Fruit fly (Drosophila melanogaster) whole organism, embryonic: ENCODE measurements around the gene CG12640.

Source experiments
- Aef1 ChIP-seq: fragments of 200-800 bp; sonication (Bioruptor generic); IDR thresholded peaks from 3 replicates; pipeline ENCODE4 v1.3.6; 2022; ENCODE audit warnings: missing biosample characterization, missing genetic modification characterization
- CG10366 ChIP-seq: fragments of 200-800 bp; sonication (Bioruptor generic); IDR thresholded peaks from 2 replicates; pipeline ENCODE4 v1.3.6; 2022; ENCODE audit warnings: missing biosample characterization, missing genetic modification characterization
- CG11085 ChIP-seq: fragments of 200-800 bp; sonication (Bioruptor generic); IDR thresholded peaks from 2 replicates; pipeline ENCODE4 v1.3.6; 2022; ENCODE audit warnings: missing biosample characterization, missing genetic modification characterization
- CG11456 ChIP-seq: fragments of 200-800 bp; sonication (Bioruptor generic); IDR thresholded peaks from 3 replicates; pipeline ENCODE4 v1.3.6; 2022; ENCODE audit warnings: missing biosample characterization, missing genetic modification characterization
- CG12219 ChIP-seq: fragments of 200-800 bp; sonication (Bioruptor generic); optimal IDR thresholded peaks from 3 replicates; lab custom pipeline; 2018; ENCODE audit warnings: missing biosample characterization, mild to moderate bottlenecking, missing genetic modification characterization
- CG12769 ChIP-seq: fragments of 200-800 bp; sonication (Bioruptor generic); optimal IDR thresholded peaks from 2 replicates; lab custom pipeline; 2019; ENCODE audit warnings: missing biosample characterization, mild to moderate bottlenecking, missing genetic modification characterization, moderate library complexity
- CG17568 ChIP-seq: fragments of 200-800 bp; sonication (Bioruptor generic); optimal IDR thresholded peaks from 2 replicates; lab custom pipeline; 2018; ENCODE audit warnings: missing biosample characterization, mild to moderate bottlenecking, missing genetic modification characterization, moderate library complexity
- CG17802 ChIP-seq: fragments of 200-800 bp; sonication (Bioruptor generic); optimal IDR thresholded peaks from 2 replicates; lab custom pipeline; 2018; ENCODE audit warnings: missing biosample characterization, mild to moderate bottlenecking, missing genetic modification characterization, moderate library complexity
- CG18262 ChIP-seq: fragments of 200-800 bp; optimal IDR thresholded peaks from 3 replicates; lab custom pipeline; 2019; ENCODE audit warnings: missing biosample characterization, mild to moderate bottlenecking, missing genetic modification characterization, moderate library complexity
- CG18599 ChIP-seq: fragments of 200-800 bp; sonication (Bioruptor generic); optimal IDR thresholded peaks from 3 replicates; lab custom pipeline; 2017; ENCODE audit warnings: missing biosample characterization, missing genetic modification characterization, mild to moderate bottlenecking, moderate library complexity, missing genetic modification reagents
- CG18764 ChIP-seq: fragments of 200-800 bp; sonication (Bioruptor generic); optimal IDR thresholded peaks from 3 replicates; lab custom pipeline; 2016; ENCODE audit warnings: missing biosample characterization, missing genetic modification characterization
- CG2202 ChIP-seq: fragments of 200-800 bp; sonication (Bioruptor generic); optimal IDR thresholded peaks from 2 replicates; lab custom pipeline; 2018; ENCODE audit warnings: missing biosample characterization, mild to moderate bottlenecking, missing genetic modification characterization
- CG31224 ChIP-seq: fragments of 200-800 bp; sonication (Bioruptor generic); IDR thresholded peaks from 2 replicates; pipeline ENCODE4 v1.3.6; 2022; ENCODE audit warnings: missing biosample characterization, missing genetic modification characterization
- CG31441 ChIP-seq: fragments of 200-800 bp; sonication (Bioruptor generic); IDR thresholded peaks from 2 replicates; pipeline ENCODE4 v1.3.6; 2022; ENCODE audit warnings: missing biosample characterization, missing genetic modification characterization
- CG34422 ChIP-seq: fragments of 200-800 bp; sonication (Bioruptor generic); IDR thresholded peaks from 3 replicates; pipeline ENCODE4 v1.3.6; 2022; ENCODE audit warnings: missing biosample characterization, missing genetic modification characterization
- CG9817 ChIP-seq: fragments of 200-800 bp; sonication (Bioruptor generic); optimal IDR thresholded peaks from 2 replicates; lab custom pipeline; 2018; ENCODE audit warnings: missing biosample characterization, mild to moderate bottlenecking, missing genetic modification characterization, moderate library complexity
- CG9932 ChIP-seq: fragments of 200-800 bp; sonication (Bioruptor generic); IDR thresholded peaks from 2 replicates; pipeline ENCODE4 v1.3.6; 2022; ENCODE audit warnings: missing biosample characterization, missing genetic modification characterization
- Deaf1 ChIP-seq: fragments of 200-800 bp; optimal IDR thresholded peaks from 3 replicates; lab custom pipeline; 2019; ENCODE audit warnings: missing biosample characterization, mild to moderate bottlenecking, missing genetic modification characterization, moderate library complexity
- Dek ChIP-seq: fragments of 200-800 bp; sonication (Bioruptor generic); optimal IDR thresholded peaks from 3 replicates; lab custom pipeline; 2019; ENCODE audit warnings: missing biosample characterization, mild to moderate bottlenecking, missing genetic modification characterization, moderate library complexity
- Dref ChIP-seq: fragments of 200-800 bp; sonication (Bioruptor generic); IDR thresholded peaks from 2 replicates; pipeline ENCODE4 v1.3.6; 2022; ENCODE audit warnings: missing biosample characterization, missing genetic modification characterization
- Fer2 ChIP-seq: fragments of 200-800 bp; sonication (Bioruptor generic); optimal IDR thresholded peaks from 2 replicates; lab custom pipeline; 2018; ENCODE audit warnings: missing biosample characterization, mild to moderate bottlenecking, missing genetic modification characterization, moderate library complexity
- Fer3 ChIP-seq: fragments of 200-800 bp; sonication (Bioruptor generic); optimal IDR thresholded peaks from 2 replicates; lab custom pipeline; 2018; ENCODE audit warnings: missing biosample characterization, mild to moderate bottlenecking, missing genetic modification characterization, moderate library complexity
- HHEX ChIP-seq: fragments of 200-800 bp; sonication (Bioruptor generic); optimal IDR thresholded peaks from 3 replicates; lab custom pipeline; 2017; ENCODE audit warnings: missing biosample characterization, mild to moderate bottlenecking, missing genetic modification characterization, missing genetic modification reagents
- Hey ChIP-seq: fragments of 200-800 bp; sonication (Bioruptor generic); optimal IDR thresholded peaks from 3 replicates; lab custom pipeline; 2018; ENCODE audit warnings: missing biosample characterization, mild to moderate bottlenecking, missing genetic modification characterization
- Hmr ChIP-seq: fragments of 200-800 bp; sonication (Bioruptor generic); optimal IDR thresholded peaks from 3 replicates; lab custom pipeline; 2017; ENCODE audit warnings: mild to moderate bottlenecking, missing biosample characterization, missing genetic modification reagents, missing genetic modification characterization
- Lim3 ChIP-seq: fragments of 200-800 bp; sonication (Bioruptor generic); IDR thresholded peaks from 2 replicates; pipeline ENCODE4 v1.3.6; 2022; ENCODE audit warnings: missing biosample characterization, missing genetic modification characterization
- Mes4 ChIP-seq: fragments of 200-800 bp; sonication (Bioruptor generic); optimal IDR thresholded peaks from 2 replicates; lab custom pipeline; 2016; ENCODE audit warnings: missing biosample characterization, missing genetic modification characterization
- Ptx1 ChIP-seq: fragments of 200-800 bp; sonication (Bioruptor generic); IDR thresholded peaks from 2 replicates; pipeline ENCODE4 v1.3.6; 2022; ENCODE audit warnings: missing biosample characterization, missing genetic modification characterization
- Sox102F ChIP-seq: fragments of 200-800 bp; sonication (Bioruptor generic); optimal IDR thresholded peaks from 2 replicates; lab custom pipeline; 2018; ENCODE audit warnings: missing biosample characterization, mild to moderate bottlenecking, missing genetic modification characterization, moderate library complexity
- Trl ChIP-seq, 3 experiments: fragments of >200 bp in 2 of 3; fragments of 200-800 bp in 1 of 3; sonication (Bioruptor generic) in 1 of 3; optimal IDR thresholded peaks; 2 replicates in 1 of 3; 3 replicates in 2 of 3; lab custom pipeline; 2016 to 2017; ENCODE audit warnings: missing biosample characterization in 1 of 3, missing genetic modification characterization in 1 of 3
- YL-1 ChIP-seq: fragments of 200-800 bp; sonication (Bioruptor generic); optimal IDR thresholded peaks from 3 replicates; lab custom pipeline; 2017; ENCODE audit warnings: missing biosample characterization, mild to moderate bottlenecking, missing genetic modification characterization
- ab ChIP-seq: fragments of 200-800 bp; sonication (Bioruptor generic); optimal IDR thresholded peaks from 2 replicates; lab custom pipeline; 2016; ENCODE audit warnings: missing biosample characterization, missing genetic modification characterization
- bigmax ChIP-seq: fragments of 200-800 bp; sonication (Bioruptor generic); optimal IDR thresholded peaks from 2 replicates; lab custom pipeline; 2018; ENCODE audit warnings: missing biosample characterization, mild to moderate bottlenecking, missing genetic modification characterization
- chn ChIP-seq: fragments of 200-800 bp; sonication (Bioruptor generic); optimal IDR thresholded peaks from 2 replicates; lab custom pipeline; 2016; ENCODE audit warnings: missing biosample characterization, missing genetic modification characterization
- ci ChIP-seq: fragments of 200-800 bp; sonication (Bioruptor generic); IDR thresholded peaks from 3 replicates; pipeline ENCODE4 v1.3.6; 2022; ENCODE audit warnings: missing biosample characterization, missing genetic modification characterization
- corto ChIP-seq: fragments of 200-800 bp; sonication (Bioruptor generic); optimal IDR thresholded peaks from 2 replicates; lab custom pipeline; 2016; ENCODE audit warnings: missing biosample characterization, mild to moderate bottlenecking, missing genetic modification characterization, moderate library complexity
- cwo ChIP-seq: fragments of 200-800 bp; sonication (Bioruptor generic); optimal IDR thresholded peaks from 3 replicates; lab custom pipeline; 2017; ENCODE audit warnings: missing biosample characterization, missing genetic modification characterization, mild to moderate bottlenecking, moderate library complexity, missing genetic modification reagents
- dysf ChIP-seq: fragments of 200-800 bp; sonication (Bioruptor generic); IDR thresholded peaks from 3 replicates; pipeline ENCODE4 v1.3.6; 2022; ENCODE audit warnings: missing biosample characterization, missing genetic modification characterization
- hbn ChIP-seq: fragments of 200-800 bp; sonication (Bioruptor generic); IDR thresholded peaks from 2 replicates; pipeline ENCODE4 v1.3.6; 2022; ENCODE audit warnings: missing biosample characterization, missing genetic modification characterization; ENCODE audit not compliant: partially characterized antibody
- hkb ChIP-seq, 2 experiments: fragments of 200-800 bp in 1 of 2; fragments of >200 bp in 1 of 2; sonication (Bioruptor generic) in 1 of 2; IDR thresholded peaks in 1 of 2; optimal IDR thresholded peaks in 1 of 2; 2 replicates each; pipeline versions ENCODE4 v1.3.6 to Lab custom; 2017 to 2022; ENCODE audit warnings: missing biosample characterization in 1 of 2, missing genetic modification characterization in 1 of 2
- lab ChIP-seq: fragments of 200-800 bp; sonication (Bioruptor generic); optimal IDR thresholded peaks from 3 replicates; lab custom pipeline; 2017; ENCODE audit warnings: missing biosample characterization, missing genetic modification characterization, mild to moderate bottlenecking, moderate library complexity, missing genetic modification reagents
- sd ChIP-seq: fragments of 200-800 bp; sonication (Bioruptor generic); optimal IDR thresholded peaks from 3 replicates; lab custom pipeline; 2018; ENCODE audit warnings: missing biosample characterization, mild to moderate bottlenecking, missing genetic modification characterization, moderate library complexity
- sens ChIP-seq: fragments of 200-800 bp; sonication (Bioruptor generic); peaks from one replicate; lab custom pipeline; 2016; ENCODE audit warnings: missing biosample characterization, missing genetic modification characterization
- sr ChIP-seq: fragments of 200-800 bp; sonication (Bioruptor generic); IDR thresholded peaks from 3 replicates; pipeline ENCODE4 v1.3.6; 2022; ENCODE audit warnings: missing biosample characterization, missing genetic modification characterization
- tgo ChIP-seq: fragments of 200-800 bp; sonication (Bioruptor generic); IDR thresholded peaks from 3 replicates; pipeline ENCODE4 v1.3.6; 2022; ENCODE audit warnings: missing biosample characterization, missing genetic modification characterization
- toy ChIP-seq: fragments of 200-800 bp; sonication (Bioruptor generic); IDR thresholded peaks from 2 replicates; pipeline ENCODE4 v1.3.6; 2022; ENCODE audit warnings: missing biosample characterization, missing genetic modification characterization
- trh ChIP-seq: fragments of 200-800 bp; sonication (Bioruptor generic); optimal IDR thresholded peaks from 2 replicates; lab custom pipeline; 2016; ENCODE audit warnings: missing biosample characterization, missing genetic modification characterization
- vfl ChIP-seq: fragments of 200-800 bp; sonication (Bioruptor generic); optimal IDR thresholded peaks from 2 replicates; lab custom pipeline; 2016; ENCODE audit warnings: missing biosample characterization, missing genetic modification characterization
- zen ChIP-seq: fragments of 200-800 bp; sonication (Bioruptor generic); optimal IDR thresholded peaks from 3 replicates; lab custom pipeline; 2018; ENCODE audit warnings: missing biosample characterization, mild to moderate bottlenecking, missing genetic modification characterization, moderate library complexity

Gene CG12640

DNA sequence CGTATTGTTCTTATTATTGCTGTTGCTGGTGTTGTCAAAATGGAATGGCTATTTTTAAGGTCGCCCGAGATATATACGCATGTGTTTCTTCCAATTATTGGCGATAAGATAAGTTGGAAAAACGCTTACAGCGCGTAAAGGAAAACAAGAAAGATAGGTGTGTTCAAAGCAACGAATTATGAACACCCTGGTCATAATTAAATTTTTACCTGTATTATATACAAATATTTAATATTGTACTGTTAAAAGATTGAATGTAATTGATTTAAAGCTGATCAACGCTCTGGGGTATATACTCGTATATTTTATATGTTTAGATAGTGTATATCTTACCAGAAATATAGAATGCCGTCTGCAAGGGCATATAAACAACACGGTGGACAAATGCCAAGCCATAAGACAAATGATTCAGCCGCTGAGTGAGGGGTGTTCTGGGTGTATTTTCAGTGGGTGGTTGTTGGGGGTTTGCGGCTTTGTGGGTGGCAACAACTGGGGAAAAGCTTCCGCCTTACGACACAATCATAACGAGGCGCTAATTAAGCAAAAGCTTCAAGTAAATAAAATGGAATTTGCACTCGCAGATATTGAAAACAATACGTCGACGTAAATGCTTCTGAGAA lies 35.0 kb downstream of the CG12640 start (continued):
- TF ChIP-seq HHEX (GFP tag; lab: Kevin White, UChicago) = peak; percentile 24
- no peak for TF ChIP-seq zen (tag; lab: Kevin White, UChicago)
- peak; percentile 46 for TF ChIP-seq CG9932
- peak; percentile 26 for TF ChIP-seq CG18262 (tag; lab: Kevin White, UChicago)
- TF ChIP-seq sd (tag; lab: Kevin White, UChicago) = peak; percentile 73
- no peak for TF ChIP-seq YL-1 (GFP tag; lab: Kevin White, UChicago)
- peak; percentile 20 for TF ChIP-seq Sox102F (GFP tag; lab: Kevin White, UChicago)
- peak; percentile 63; the same call in 1 of the 3 replicates for TF ChIP-seq sr (GFP tag; lab: Robert Waterston, UW)
- peak; percentile 64 for TF ChIP-seq CG18599 (GFP tag; lab: Kevin White, UChicago)
- peak; percentile 48; the same call in 2 of the 3 replicates for TF ChIP-seq tgo (GFP tag; lab: Robert Waterston, UW)
- TF ChIP-seq Hmr (GFP tag; lab: Kevin White, UChicago) = peak; percentile 38
- no peak for TF ChIP-seq Mes4
- no peak for TF ChIP-seq Fer2 (tag; lab: Kevin White, UChicago)
- no peak for TF ChIP-seq vfl (GFP tag; lab: Kevin White, UChicago)
- TF ChIP-seq CG9817 = peak; percentile 4
- TF ChIP-seq CG11456 (GFP tag; lab: Robert Waterston, UW) = no peak
- TF ChIP-seq Deaf1 (tag; lab: Kevin White, UChicago) = peak; percentile 14
- peak; percentile 16 for TF ChIP-seq Dek (tag; lab: Kevin White, UChicago)
- TF ChIP-seq CG12769 (tag; lab: Kevin White, UChicago) = peak; percentile 53
- no peak for TF ChIP-seq chn (GFP tag; lab: Kevin White, UChicago)
- TF ChIP-seq bigmax = no peak
- TF ChIP-seq hkb (optimal IDR thresholded peaks at IDR 0.05; lab: Kevin White, UChicago) = no peak
- peak; percentile 46; the same call in 1 of the 2 replicates for TF ChIP-seq hkb (GFP tag; IDR thresholded peaks at IDR 0.05; lab: Robert Waterston, UW)
- no peak for TF ChIP-seq CG31224 (GFP tag; lab: Robert Waterston, UW)
- TF ChIP-seq toy (GFP tag; lab: Robert Waterston, UW) = no peak
- TF ChIP-seq sens (GFP tag; lab: Kevin White, UChicago) = peak; percentile 49
- no peak for TF ChIP-seq Dref
- TF ChIP-seq hbn (GFP tag; lab: Robert Waterston, UW) = no peak
- TF ChIP-seq CG17568 (GFP tag; lab: Kevin White, UChicago) = no peak
- peak; percentile 30 for TF ChIP-seq CG10366 (GFP tag; lab: Robert Waterston, UW)
- TF ChIP-seq Fer3 (tag; lab: Kevin White, UChicago) = peak; percentile 14
- 0 out of 3 replicates have a peak, but pooled peaks have one; percentile 41 for TF ChIP-seq CG34422 (GFP tag; lab: Robert Waterston, UW)
- no peak for TF ChIP-seq CG18764 (GFP tag; lab: Kevin White, UChicago)
- TF ChIP-seq lab (GFP tag; lab: Kevin White, UChicago) = peak; percentile 56
- TF ChIP-seq Aef1 (GFP tag; lab: Robert Waterston, UW) = peak; percentile 42; the same call in 2 of the 3 replicates
- TF ChIP-seq CG17802 (tag; lab: Kevin White, UChicago) = no peak
- TF ChIP-seq CG2202 (tag; lab: Kevin White, UChicago) = no peak
- peak; percentile 65; the same call in 2 of the 3 replicates for TF ChIP-seq dysf
- no peak for TF ChIP-seq CG12219 (GFP tag; lab: Kevin White, UChicago)
- no peak for TF ChIP-seq Trl (optimal IDR thresholded peaks at IDR 0.05; lab: Kevin White, UChicago)
- no peak for TF ChIP-seq Trl (GFP tag; optimal IDR thresholded peaks at IDR 0.05; lab: Kevin White, UChicago)
- no peak for TF ChIP-seq CG11085 (GFP tag; lab: Robert Waterston, UW)
- TF ChIP-seq CG31441 = 0 out of 2 replicates have a peak, but pooled peaks have one; percentile 27
- TF ChIP-seq cwo (GFP tag; lab: Kevin White, UChicago) = peak; percentile 71
- TF ChIP-seq Hey (tag; lab: Kevin White, UChicago) = no peak
- TF ChIP-seq trh (GFP tag; lab: Kevin White, UChicago) = no peak
- 0 out of 3 replicates have a peak, but pooled peaks have one; percentile 26 for TF ChIP-seq ci (GFP tag; lab: Robert Waterston, UW)
- TF ChIP-seq Ptx1 (GFP tag; lab: Robert Waterston, UW) = peak; percentile 74
- TF ChIP-seq Lim3 (GFP tag; lab: Robert Waterston, UW) = no peak
- TF ChIP-seq ab = no peak
- TF ChIP-seq corto = no peak
